Fruit fly (Drosophila melanogaster): ENCODE results near the gene CG3527.

dm6 chrX:4560182-4560845 lies 8.5 kb downstream of the CG3527 start:
- no peak for TF ChIP-seq CG11617 (GFP tag; optimal IDR thresholded peaks at IDR 0.05)
- TF ChIP-seq toe (GFP tag; optimal IDR thresholded peaks at IDR 0.05): no peak
- TF ChIP-seq kay (GFP tag; ENCODE audit: borderline replicate concordance): no peak
- no peak for TF ChIP-seq Clk (GFP tag; optimal IDR thresholded peaks at IDR 0.05)
- TF ChIP-seq Mnt (GFP tag; optimal IDR thresholded peaks at IDR 0.05): no peak
- TF ChIP-seq ovo (GFP tag; optimal IDR thresholded peaks at IDR 0.05): no peak
- no peak for TF ChIP-seq CG7045 (GFP tag; optimal IDR thresholded peaks at IDR 0.05)
- no peak for TF ChIP-seq CG14711 (tag; optimal IDR thresholded peaks at IDR 0.05)
- TF ChIP-seq CG5204 (GFP tag; optimal IDR thresholded peaks at IDR 0.05): no peak
- no peak for TF ChIP-seq Crg-1 (GFP tag; optimal IDR thresholded peaks at IDR 0.05)
